Fruit fly (Drosophila melanogaster) whole organism, prepupa: ENCODE results near the gene CG33645.

ENCODE experiments used
- Blimp-1 ChIP-seq: fragments of 200-800 bp; sonication (Bioruptor generic); optimal IDR thresholded peaks from 3 replicates; lab custom pipeline; 2017; ENCODE audit warnings: missing biosample characterization, missing genetic modification characterization, mild to moderate bottlenecking, moderate library complexity, missing genetic modification reagents
- CG10631 ChIP-seq: fragments of 200-800 bp; sonication (Bioruptor generic); optimal IDR thresholded peaks from 2 replicates; lab custom pipeline; 2016; ENCODE audit warnings: missing biosample characterization, missing genetic modification characterization
- CG10669 ChIP-seq: fragments of 200-800 bp; sonication (Bioruptor generic); optimal IDR thresholded peaks from 3 replicates; lab custom pipeline; 2018; ENCODE audit warnings: missing biosample characterization, mild to moderate bottlenecking, missing genetic modification characterization, moderate library complexity
- CG11294 ChIP-seq: fragments of 200-800 bp; sonication (Bioruptor generic); IDR thresholded peaks from 2 replicates; pipeline ENCODE4 v1.3.6; 2022; ENCODE audit warnings: missing biosample characterization, missing genetic modification characterization
- CG11762 ChIP-seq: fragments of 200-800 bp; sonication (Bioruptor generic); optimal IDR thresholded peaks from 3 replicates; lab custom pipeline; 2016; ENCODE audit warnings: missing biosample characterization, missing genetic modification characterization; ENCODE audit not compliant: insufficient read depth
- CG11902 ChIP-seq: fragments of 200-800 bp; sonication (Bioruptor generic); optimal IDR thresholded peaks from 3 replicates; lab custom pipeline; 2016; ENCODE audit warnings: missing biosample characterization, missing genetic modification characterization
- CG15336 ChIP-seq: fragments of 200-800 bp; sonication (Bioruptor generic); IDR thresholded peaks from 2 replicates; pipeline ENCODE4 v1.3.6; 2022; ENCODE audit warnings: missing biosample characterization, missing genetic modification characterization
- CG1621 ChIP-seq: fragments of 200-800 bp; sonication (Bioruptor generic); optimal IDR thresholded peaks from 3 replicates; lab custom pipeline; 2018; ENCODE audit warnings: missing biosample characterization, mild to moderate bottlenecking, missing genetic modification characterization
- CG16779 ChIP-seq: fragments of 200-800 bp; sonication (Bioruptor generic); optimal IDR thresholded peaks from 3 replicates; lab custom pipeline; 2017; ENCODE audit warnings: missing biosample characterization, mild to moderate bottlenecking, missing genetic modification characterization
- CG3032 ChIP-seq: fragments of 200-800 bp; optimal IDR thresholded peaks from 2 replicates; lab custom pipeline; 2019; ENCODE audit warnings: missing biosample characterization, mild to moderate bottlenecking, missing genetic modification characterization, moderate library complexity
- CG32006 ChIP-seq: fragments of 200-800 bp; sonication (Bioruptor generic); optimal IDR thresholded peaks from 3 replicates; lab custom pipeline; 2017; ENCODE audit warnings: missing biosample characterization, mild to moderate bottlenecking, missing genetic modification characterization
- CG3919 ChIP-seq: fragments of 200-800 bp; sonication (Bioruptor generic); optimal IDR thresholded peaks from 3 replicates; lab custom pipeline; 2016; ENCODE audit warnings: missing biosample characterization, missing genetic modification characterization
- CG4318 ChIP-seq: fragments of 200-800 bp; sonication (Bioruptor generic); optimal IDR thresholded peaks from 3 replicates; lab custom pipeline; 2017; ENCODE audit warnings: missing biosample characterization, mild to moderate bottlenecking, missing genetic modification characterization
- CG6163 ChIP-seq: fragments of 200-800 bp; sonication (Bioruptor generic); IDR thresholded peaks from 3 replicates; pipeline ENCODE4 v1.3.6; 2022; ENCODE audit warnings: missing biosample characterization, missing genetic modification characterization
- CG6808 ChIP-seq: fragments of 200-800 bp; sonication (Bioruptor generic); optimal IDR thresholded peaks from 3 replicates; lab custom pipeline; 2017; ENCODE audit warnings: missing biosample characterization, missing genetic modification characterization, mild to moderate bottlenecking, moderate library complexity, missing genetic modification reagents
- CG6854 ChIP-seq: fragments of 200-800 bp; sonication (Bioruptor generic); optimal IDR thresholded peaks from 2 replicates; lab custom pipeline; 2017; ENCODE audit warnings: missing biosample characterization, mild to moderate bottlenecking, missing genetic modification characterization
- Eip75B ChIP-seq: fragments of 200-800 bp; sonication (Bioruptor generic); optimal IDR thresholded peaks from 3 replicates; lab custom pipeline; 2016; ENCODE audit warnings: missing biosample characterization, missing genetic modification characterization
- Eip78C ChIP-seq: fragments of 200-800 bp; sonication (Bioruptor generic); peaks from one replicate; lab custom pipeline; 2016; ENCODE audit warnings: missing biosample characterization, missing genetic modification characterization
- Eip93F ChIP-seq: fragments of 200-800 bp; sonication (Bioruptor generic); optimal IDR thresholded peaks from 2 replicates; lab custom pipeline; 2016; ENCODE audit warnings: missing biosample characterization, mild to moderate bottlenecking, missing genetic modification characterization
- Ets21C ChIP-seq: fragments of 200-800 bp; sonication (Bioruptor generic); optimal IDR thresholded peaks from 3 replicates; lab custom pipeline; 2016; ENCODE audit warnings: missing biosample characterization, missing genetic modification characterization
- Ets96B ChIP-seq: fragments of 200-800 bp; optimal IDR thresholded peaks from 2 replicates; lab custom pipeline; 2019; ENCODE audit warnings: missing biosample characterization, mild to moderate bottlenecking, missing genetic modification characterization, moderate library complexity
- Gug ChIP-seq: fragments of 200-800 bp; sonication (Bioruptor generic); IDR thresholded peaks from 2 replicates; pipeline ENCODE4 v1.3.6; 2022; ENCODE audit warnings: missing biosample characterization, missing genetic modification characterization
- Hr38 ChIP-seq: sonication (Bioruptor generic); optimal IDR thresholded peaks from 2 replicates; lab custom pipeline; 2016; ENCODE audit warnings: missing biosample characterization, missing genetic modification characterization
- Hr39 ChIP-seq: fragments of 200-800 bp; sonication (Bioruptor generic); optimal IDR thresholded peaks from 2 replicates; lab custom pipeline; 2016; ENCODE audit warnings: missing biosample characterization, missing genetic modification characterization
- Hr4 ChIP-seq: fragments of 200-800 bp; sonication (Bioruptor generic); optimal IDR thresholded peaks from 3 replicates; lab custom pipeline; 2016; ENCODE audit warnings: missing biosample characterization, missing genetic modification characterization
- Lpt ChIP-seq: fragments of 200-800 bp; sonication (Bioruptor generic); optimal IDR thresholded peaks from 3 replicates; lab custom pipeline; 2016; ENCODE audit warnings: missing biosample characterization, missing genetic modification characterization
- Met ChIP-seq: fragments of 200-800 bp; sonication (Bioruptor generic); optimal IDR thresholded peaks from 3 replicates; lab custom pipeline; 2016; ENCODE audit warnings: missing biosample characterization, missing genetic modification characterization
- OdsH ChIP-seq: fragments of 200-800 bp; sonication (Bioruptor generic); optimal IDR thresholded peaks from 3 replicates; lab custom pipeline; 2016; ENCODE audit warnings: missing biosample characterization, missing genetic modification characterization
- Smox ChIP-seq: fragments of 200-800 bp; sonication (Bioruptor generic); optimal IDR thresholded peaks from 3 replicates; lab custom pipeline; 2016; ENCODE audit warnings: missing biosample characterization, missing genetic modification characterization
- Sox102F ChIP-seq: fragments of 200-800 bp; sonication (Bioruptor generic); optimal IDR thresholded peaks from 2 replicates; lab custom pipeline; 2016; ENCODE audit warnings: missing biosample characterization, mild to moderate bottlenecking, missing genetic modification characterization
- Sox14 ChIP-seq: fragments of 200-800 bp; sonication (Bioruptor generic); optimal IDR thresholded peaks from 3 replicates; lab custom pipeline; 2016; ENCODE audit warnings: missing biosample characterization, missing genetic modification characterization
- Sox15 ChIP-seq: fragments of 200-800 bp; sonication (Bioruptor generic); optimal IDR thresholded peaks from 3 replicates; lab custom pipeline; 2016; ENCODE audit warnings: missing biosample characterization, missing genetic modification characterization
- acj6 ChIP-seq: fragments of 200-800 bp; sonication (Bioruptor generic); optimal IDR thresholded peaks from 3 replicates; lab custom pipeline; 2016; ENCODE audit warnings: missing biosample characterization, missing genetic modification characterization
- cyc ChIP-seq: fragments of 200-800 bp; sonication (Bioruptor generic); optimal IDR thresholded peaks from 3 replicates; lab custom pipeline; 2016; ENCODE audit warnings: missing biosample characterization, missing genetic modification characterization
- dac ChIP-seq: fragments of 200-800 bp; sonication (Bioruptor generic); optimal IDR thresholded peaks from 2 replicates; lab custom pipeline; 2017; ENCODE audit warnings: missing biosample characterization, mild to moderate bottlenecking, missing genetic modification characterization
- dsx ChIP-seq: fragments of 200-800 bp; optimal IDR thresholded peaks from 3 replicates; lab custom pipeline; 2019; ENCODE audit warnings: missing biosample characterization, mild to moderate bottlenecking, missing genetic modification characterization, moderate library complexity; ENCODE audit not compliant: poor library complexity, severe bottlenecking
- eg ChIP-seq: fragments of 200-800 bp; sonication (Bioruptor generic); IDR thresholded peaks from 3 replicates; pipeline ENCODE4 v1.3.6; 2022; ENCODE audit warnings: missing biosample characterization, missing genetic modification characterization
- esn ChIP-seq: fragments of 200-800 bp; sonication (Bioruptor generic); optimal IDR thresholded peaks from 2 replicates; lab custom pipeline; 2016; ENCODE audit warnings: missing biosample characterization, mild to moderate bottlenecking, missing genetic modification characterization, moderate library complexity
- fd59A ChIP-seq: fragments of 200-800 bp; sonication (Bioruptor generic); optimal IDR thresholded peaks from 2 replicates; lab custom pipeline; 2017; ENCODE audit warnings: missing biosample characterization, mild to moderate bottlenecking, missing genetic modification characterization, missing genetic modification reagents
- fd85E ChIP-seq: fragments of 200-800 bp; sonication (Bioruptor generic); optimal IDR thresholded peaks from 3 replicates; lab custom pipeline; 2016; ENCODE audit warnings: missing biosample characterization, missing genetic modification characterization
- net ChIP-seq: fragments of 200-800 bp; sonication (Bioruptor generic); optimal IDR thresholded peaks from 3 replicates; lab custom pipeline; 2016; ENCODE audit warnings: missing biosample characterization, missing genetic modification characterization
- pdm3 ChIP-seq: fragments of 200-800 bp; sonication (Bioruptor generic); optimal IDR thresholded peaks from 3 replicates; lab custom pipeline; 2016; ENCODE audit warnings: missing biosample characterization, missing genetic modification characterization
- salr ChIP-seq, 2 experiments: fragments of 200-800 bp; sonication (Bioruptor generic); optimal IDR thresholded peaks; 3 replicates each; lab custom pipeline; 2016 to 2018; ENCODE audit warnings: missing biosample characterization in 2 of 2, missing genetic modification characterization in 2 of 2, mild to moderate bottlenecking in 1 of 2
- ss ChIP-seq, 2 experiments: fragments of 200-800 bp; sonication (Bioruptor generic); optimal IDR thresholded peaks; 2 replicates in 1 of 2; 3 replicates in 1 of 2; lab custom pipeline; 2017 to 2018; ENCODE audit warnings: mild to moderate bottlenecking in 2 of 2, missing biosample characterization in 2 of 2, missing genetic modification characterization in 2 of 2, moderate library complexity in 1 of 2
- svp ChIP-seq: fragments of 200-800 bp; sonication (Bioruptor generic); peaks from one replicate; lab custom pipeline; 2016; ENCODE audit warnings: missing biosample characterization, missing genetic modification characterization
- vri ChIP-seq: fragments of 200-800 bp; sonication (Bioruptor generic); optimal IDR thresholded peaks from 3 replicates; lab custom pipeline; 2016; ENCODE audit warnings: missing biosample characterization, mild to moderate bottlenecking, missing genetic modification characterization

CG33645 gene

DNA sequence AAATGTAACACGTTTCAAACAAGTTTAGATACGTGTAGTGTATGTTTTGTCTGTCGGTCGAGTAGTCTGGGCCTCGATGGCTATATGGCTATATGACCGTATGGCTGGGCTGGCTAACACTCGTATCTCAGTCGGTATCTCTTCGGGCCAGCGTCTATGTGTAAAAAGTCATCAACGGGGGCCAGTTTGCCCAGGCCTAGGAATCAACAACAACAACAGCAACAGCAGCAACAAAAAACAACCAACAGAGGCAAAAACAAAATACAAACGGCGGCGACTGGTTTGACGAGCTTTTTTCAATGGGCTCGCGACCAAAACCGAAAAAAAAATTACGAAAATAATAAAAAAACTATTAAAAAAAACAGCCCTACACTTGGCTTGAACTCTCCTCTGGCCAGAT lies 13.1 kb downstream of the CG33645 start (continued):
- TF ChIP-seq Eip93F (GFP tag; lab: Kevin White, UChicago) (no peak), Sox15 (GFP tag; lab: Kevin White, UChicago) (no peak), CG11902 (GFP tag; lab: Kevin White, UChicago) (no peak), Hr38 (GFP tag; lab: Kevin White, UChicago) (no peak), ss (GFP tag; optimal IDR thresholded peaks at IDR 0.05; lab: Kevin White, UChicago) (peak; percentile 96 to 99), Hr4 (GFP tag; lab: Kevin White, UChicago) (peak; percentile 1), Ets21C (GFP tag; lab: Kevin White, UChicago) (no peak), vri (GFP tag; lab: Kevin White, UChicago) (no peak), CG4318 (GFP tag; lab: Kevin White, UChicago) (no peak), CG6808 (GFP tag; lab: Kevin White, UChicago) (peak; percentile 95), Sox14 (no peak), acj6 (GFP tag; lab: Kevin White, UChicago) (no peak), Met (GFP tag; lab: Kevin White, UChicago) (no peak), CG15336 (peak; percentile 69), Blimp-1 (no peak), CG11294 (no peak), dac (GFP tag; lab: Kevin White, UChicago) (no peak), CG3919 (GFP tag; lab: Kevin White, UChicago) (peak; percentile 14), CG3032 (tag; lab: Kevin White, UChicago) (peak; percentile 68), fd85E (GFP tag; lab: Kevin White, UChicago) (no peak), fd59A (GFP tag; lab: Kevin White, UChicago) (peak; percentile 67), CG32006 (peak; percentile 30), CG16779 (tag; lab: Kevin White, UChicago) (peak; percentile 86), pdm3 (GFP tag; lab: Kevin White, UChicago) (no peak), CG6854 (GFP tag; lab: Kevin White, UChicago) (no peak), Smox (GFP tag; lab: Kevin White, UChicago) (no peak), Gug (GFP tag; lab: Robert Waterston, UW) (no peak), Eip78C (GFP tag; lab: Kevin White, UChicago) (peak; percentile 57), net (GFP tag; lab: Kevin White, UChicago) (peak; percentile 58), CG1621 (tag; lab: Kevin White, UChicago) (peak; percentile 85), Ets96B (tag; lab: Kevin White, UChicago) (peak; percentile 81), CG10631 (peak; percentile 13), salr (GFP tag; optimal IDR thresholded peaks at IDR 0.05; lab: Kevin White, UChicago) (peak; percentile 42 to 59), CG11762 (no peak), CG10669 (GFP tag; lab: Kevin White, UChicago) (peak; percentile 65), CG6163 (GFP tag; lab: Robert Waterston, UW) (peak; percentile 83)
- TF ChIP-seq, all 60 proteins: peak for 27

DNA sequence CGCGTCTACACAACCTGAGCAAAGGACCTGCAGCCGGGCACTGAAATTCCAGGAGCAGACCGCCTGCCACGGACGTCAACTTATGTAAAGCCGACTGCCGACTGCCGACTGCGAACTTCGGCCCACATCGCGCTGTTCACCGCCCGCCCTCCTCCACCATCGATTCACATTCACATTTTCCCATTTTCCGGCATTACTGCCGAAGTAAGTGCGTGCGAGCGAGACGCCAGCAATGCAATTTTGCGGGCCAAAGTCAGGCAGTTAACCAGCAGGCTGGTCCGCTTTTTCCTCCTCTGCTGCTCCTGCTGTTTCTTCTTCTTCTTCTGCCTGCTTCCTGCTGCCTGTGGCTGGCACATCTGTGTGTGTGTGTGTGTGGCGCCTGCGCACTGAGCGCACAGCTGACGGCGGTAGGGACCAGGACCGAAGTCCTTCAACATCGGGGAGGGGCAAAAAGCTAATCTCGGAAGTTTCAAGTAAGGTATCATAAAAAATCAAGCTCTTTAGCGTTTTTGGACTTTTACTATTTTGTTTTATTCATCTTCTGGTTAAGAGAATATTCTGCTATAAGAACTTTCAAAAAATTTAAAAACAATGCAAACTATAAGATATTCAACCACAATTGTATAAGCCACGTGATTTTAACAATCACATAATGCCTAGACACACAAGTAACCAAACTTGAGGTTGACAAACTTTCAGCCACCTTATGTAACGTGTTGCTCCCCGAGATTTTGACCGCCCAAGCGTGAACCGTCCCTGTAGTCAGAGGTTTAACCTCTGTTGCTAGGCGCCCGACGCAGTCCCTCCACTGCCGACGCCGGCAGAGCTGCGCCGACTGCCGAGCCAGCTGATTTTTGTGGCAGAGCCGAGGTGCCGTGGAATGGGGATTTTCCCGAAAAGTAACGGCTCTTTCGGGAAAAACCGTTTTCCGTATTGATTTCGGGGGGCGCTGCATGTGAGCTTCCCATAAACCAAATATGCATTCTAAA lies 15.4 kb downstream of the CG33645 start:
- TF ChIP-seq Hr39 (GFP tag; lab: Kevin White, UChicago) = peak; percentile 88
- TF ChIP-seq cyc = peak; percentile 85
- peak; percentile 81 for TF ChIP-seq CG3032 (tag; lab: Kevin White, UChicago)
- TF ChIP-seq CG3919 (GFP tag; lab: Kevin White, UChicago) = peak; percentile 82
- TF ChIP-seq CG10631 = peak; percentile 86
- peak; percentile 80 for TF ChIP-seq Hr4 (GFP tag; lab: Kevin White, UChicago)
- TF ChIP-seq pdm3 (GFP tag; lab: Kevin White, UChicago) = peak; percentile 78
- TF ChIP-seq Lpt (GFP tag; lab: Kevin White, UChicago) = no peak
- TF ChIP-seq Eip75B (GFP tag; lab: Kevin White, UChicago) = peak; percentile 85
- peak; percentile 84 for TF ChIP-seq OdsH (GFP tag; lab: Kevin White, UChicago)
- TF ChIP-seq Sox102F (GFP tag; lab: Kevin White, UChicago) = peak; percentile 79
- peak; percentile 40; the same call in 1 of the 3 replicates for TF ChIP-seq eg (GFP tag; lab: Robert Waterston, UW)
- peak; percentile 45; the same call in 1 of the 2 replicates for TF ChIP-seq CG11294
- peak; percentile 95 for TF ChIP-seq CG11902 (GFP tag; lab: Kevin White, UChicago)
- peak; percentile 93 for TF ChIP-seq Eip78C (GFP tag; lab: Kevin White, UChicago)
- no peak for TF ChIP-seq Hr38 (GFP tag; lab: Kevin White, UChicago)
- TF ChIP-seq fd85E (GFP tag; lab: Kevin White, UChicago) = no peak
- TF ChIP-seq Blimp-1 = peak; percentile 48
- peak; percentile 87 for TF ChIP-seq esn (GFP tag; lab: Kevin White, UChicago)
- peak; percentile 52 for TF ChIP-seq dsx (GFP tag; lab: Kevin White, UChicago)
- no peak; the same call in 2 of the 3 replicates for TF ChIP-seq CG6163 (GFP tag; lab: Robert Waterston, UW)
- peak; percentile 18 to 79 for TF ChIP-seq salr (GFP tag; optimal IDR thresholded peaks at IDR 0.05; lab: Kevin White, UChicago)
- peak; percentile 96 for TF ChIP-seq svp (GFP tag; lab: Kevin White, UChicago)
